Worm (Caenorhabditis elegans): Measurements from ENCODE around the gene Y59E9AL.36.

DNA sequence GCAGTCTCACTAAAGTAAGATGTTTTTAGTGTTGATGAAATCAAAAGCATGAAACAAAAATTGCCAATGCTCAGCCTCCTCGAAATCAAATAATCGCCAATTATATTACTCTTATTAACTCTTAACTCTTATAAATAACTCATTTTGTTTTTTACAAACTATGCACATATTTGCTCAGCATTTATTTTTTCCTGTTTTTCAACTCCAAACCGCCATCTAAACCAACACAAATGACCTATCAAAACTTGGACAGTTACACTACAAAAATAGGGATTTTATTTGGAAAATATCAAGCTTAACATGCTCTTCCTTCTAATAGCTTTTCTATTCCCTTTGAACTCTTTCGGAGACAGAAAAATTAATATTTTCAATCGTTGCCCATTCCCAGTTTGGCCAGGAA, 19.3 kb upstream of the Y59E9AL.36 start, which contains the start of gene thn-6:
- no peak for TF ChIP-seq zag-1 (tag; optimal IDR thresholded peaks at IDR 0.05)
- TF ChIP-seq F13H6.1 (tag; optimal IDR thresholded peaks at IDR 0.05) = no peak
- no peak for TF ChIP-seq alr-1 (tag; optimal IDR thresholded peaks at IDR 0.05)
